Worm (Caenorhabditis elegans): ENCODE data around the gene rab-33.

DNA sequence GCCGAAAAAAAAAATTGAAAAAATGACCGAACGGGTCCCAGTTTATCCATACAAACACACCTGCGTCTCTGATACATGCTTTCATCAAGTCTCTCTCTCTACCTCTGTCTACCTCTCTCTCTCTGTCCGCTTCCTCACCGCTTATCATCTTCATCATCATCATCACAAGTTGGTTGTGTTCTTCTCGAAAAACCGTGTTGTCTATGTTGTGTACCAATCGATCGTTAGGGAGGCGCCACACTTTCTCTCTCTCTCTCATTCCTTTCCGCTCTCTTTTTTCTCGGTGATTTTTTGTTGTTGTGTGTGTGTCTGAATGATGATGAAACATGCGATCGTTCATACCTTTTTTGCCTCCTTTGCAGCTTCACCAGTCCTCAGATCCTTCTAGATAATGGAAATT, 40.0 kb downstream of the rab-33 start:
- TF ChIP-seq pqm-1 (tag; optimal IDR thresholded peaks at IDR 0.05) (no peak), ama-1 (optimal IDR thresholded peaks at IDR 0.05) (no peak), ceh-82 (tag; optimal IDR thresholded peaks at IDR 0.05) (no peak)

Data from whole organism, L1 larva.